Fruit fly (Drosophila melanogaster) whole organism, embryonic: ENCODE data around the gene Sgt1.
A peak's percentile ranks its signal among the peaks of the same experiment; 100 is the strongest.

Experiments used
- CG10366 ChIP-seq: fragments of 200-800 bp; sonication (Bioruptor generic); IDR thresholded peaks from 2 replicates; pipeline ENCODE4 v1.3.6; 2022; ENCODE audit warnings: missing biosample characterization, missing genetic modification characterization
- CG10462 ChIP-seq: fragments of 200-800 bp; sonication (Bioruptor generic); optimal IDR thresholded peaks from 2 replicates; lab custom pipeline; 2016; ENCODE audit warnings: missing biosample characterization, missing genetic modification characterization
- CG10543 ChIP-seq: fragments of 200-800 bp; sonication (Bioruptor generic); optimal IDR thresholded peaks from 3 replicates; lab custom pipeline; 2017; ENCODE audit warnings: missing biosample characterization, mild to moderate bottlenecking, missing genetic modification characterization, moderate library complexity
- CG10565 ChIP-seq: fragments of 200-800 bp; sonication (Bioruptor generic); optimal IDR thresholded peaks from 3 replicates; lab custom pipeline; 2016; ENCODE audit warnings: missing biosample characterization, mild to moderate bottlenecking, missing genetic modification characterization
- CG10654 ChIP-seq: fragments of 200-800 bp; sonication (Bioruptor generic); optimal IDR thresholded peaks from 2 replicates; lab custom pipeline; 2016; ENCODE audit warnings: missing biosample characterization, missing genetic modification characterization
- CG11093 ChIP-seq: fragments of 200-800 bp; sonication (Bioruptor generic); IDR thresholded peaks from 3 replicates; pipeline ENCODE4 v1.3.6; 2022; ENCODE audit warnings: missing biosample characterization, missing genetic modification characterization
- CG12155 ChIP-seq: fragments of 200-800 bp; sonication (Bioruptor generic); optimal IDR thresholded peaks from 3 replicates; lab custom pipeline; 2016; ENCODE audit warnings: missing biosample characterization, missing genetic modification characterization
- CG1529 ChIP-seq: fragments of 200-800 bp; sonication (Bioruptor generic); optimal IDR thresholded peaks from 3 replicates; lab custom pipeline; 2018; ENCODE audit warnings: missing biosample characterization, missing genetic modification characterization
- CG32772 ChIP-seq: fragments of 200-800 bp; sonication (Bioruptor generic); IDR thresholded peaks from 2 replicates; pipeline ENCODE4 v1.3.6; 2022; ENCODE audit warnings: missing biosample characterization, missing genetic modification characterization
- CG34422 ChIP-seq: fragments of 200-800 bp; sonication (Bioruptor generic); IDR thresholded peaks from 3 replicates; pipeline ENCODE4 v1.3.6; 2022; ENCODE audit warnings: missing biosample characterization, missing genetic modification characterization
- CG8089 ChIP-seq: fragments of 200-800 bp; sonication (Bioruptor generic); optimal IDR thresholded peaks from 3 replicates; lab custom pipeline; 2016; ENCODE audit warnings: missing biosample characterization, missing genetic modification characterization
- CG9215 ChIP-seq: fragments of 200-800 bp; sonication (Bioruptor generic); IDR thresholded peaks from 2 replicates; pipeline ENCODE4 v1.3.6; 2022; ENCODE audit warnings: missing biosample characterization, missing genetic modification characterization
- CkIIα-i1 ChIP-seq: fragments of 200-800 bp; sonication (Bioruptor generic); IDR thresholded peaks from 2 replicates; pipeline ENCODE4 v1.3.6; 2022; ENCODE audit warnings: missing biosample characterization, missing genetic modification characterization
- CoRest ChIP-seq: fragments of 200-800 bp; sonication (Bioruptor generic); optimal IDR thresholded peaks from 3 replicates; lab custom pipeline; 2018; ENCODE audit warnings: missing biosample characterization, mild to moderate bottlenecking, missing genetic modification characterization, moderate library complexity
- Deaf1 ChIP-seq: fragments of 200-800 bp; optimal IDR thresholded peaks from 3 replicates; lab custom pipeline; 2019; ENCODE audit warnings: missing biosample characterization, mild to moderate bottlenecking, missing genetic modification characterization, moderate library complexity
- Dll ChIP-seq: fragments of 200-800 bp; sonication (Bioruptor generic); IDR thresholded peaks from 4 replicates; pipeline ENCODE4 v1.3.6; 2022; ENCODE audit warnings: missing biosample characterization, missing genetic modification characterization; ENCODE audit not compliant: partially characterized antibody
- ERR ChIP-seq: fragments of 200-800 bp; sonication (Bioruptor generic); optimal IDR thresholded peaks from 2 replicates; lab custom pipeline; 2016; ENCODE audit warnings: missing biosample characterization, missing genetic modification characterization
- Eip74EF ChIP-seq, 2 experiments: fragments of 200-800 bp in 1 of 2; fragments of >200 bp in 1 of 2; sonication (Bioruptor generic) in 1 of 2; optimal IDR thresholded peaks; 2 replicates each; lab custom pipeline; 2017 to 2019; ENCODE audit warnings: missing biosample characterization in 2 of 2, missing genetic modification characterization in 2 of 2, mild to moderate bottlenecking in 1 of 2, moderate library complexity in 1 of 2
- H15 ChIP-seq: fragments of 200-800 bp; sonication (Bioruptor generic); IDR thresholded peaks from 3 replicates; pipeline ENCODE4 v1.3.6; 2022; ENCODE audit warnings: missing biosample characterization, missing genetic modification characterization
- H2.0 ChIP-seq: fragments of 200-800 bp; sonication (Bioruptor generic); IDR thresholded peaks from 2 replicates; pipeline ENCODE4 v1.3.6; 2022; ENCODE audit warnings: missing biosample characterization, missing genetic modification characterization
- Hey ChIP-seq: fragments of 200-800 bp; sonication (Bioruptor generic); optimal IDR thresholded peaks from 3 replicates; lab custom pipeline; 2018; ENCODE audit warnings: missing biosample characterization, mild to moderate bottlenecking, missing genetic modification characterization
- Kr ChIP-seq: fragments of 200-800 bp; sonication (Bioruptor generic); optimal IDR thresholded peaks from 2 replicates; lab custom pipeline; 2017; ENCODE audit warnings: missing biosample characterization, mild to moderate bottlenecking, missing genetic modification characterization
- MESR4 ChIP-seq: fragments of 200-800 bp; sonication (Bioruptor generic); optimal IDR thresholded peaks from 2 replicates; lab custom pipeline; 2018; ENCODE audit warnings: missing biosample characterization, mild to moderate bottlenecking, missing genetic modification characterization, moderate library complexity
- Med ChIP-seq: fragments of 200-800 bp; sonication (Bioruptor generic); peaks from one replicate; lab custom pipeline; 2016; ENCODE audit warnings: missing biosample characterization, missing genetic modification characterization, mild to moderate bottlenecking, inconsistent platforms, moderate library complexity
- Meics ChIP-seq: fragments of 200-800 bp; sonication (Bioruptor generic); optimal IDR thresholded peaks from 2 replicates; lab custom pipeline; 2017; ENCODE audit warnings: missing biosample characterization, mild to moderate bottlenecking, missing genetic modification characterization
- Nf-YB ChIP-seq: fragments of 200-800 bp; sonication (Bioruptor generic); optimal IDR thresholded peaks from 3 replicates; lab custom pipeline; 2019; ENCODE audit warnings: missing biosample characterization, mild to moderate bottlenecking, missing genetic modification characterization, moderate library complexity
- Scr ChIP-seq: fragments of 200-800 bp; sonication (Bioruptor generic); IDR thresholded peaks from 2 replicates; pipeline ENCODE4 v1.3.6; 2022; ENCODE audit warnings: missing biosample characterization, missing genetic modification characterization; ENCODE audit not compliant: partially characterized antibody
- Side ChIP-seq: fragments of 200-800 bp; sonication (Bioruptor generic); optimal IDR thresholded peaks from 2 replicates; lab custom pipeline; 2016; ENCODE audit warnings: missing biosample characterization, missing genetic modification characterization
- Xbp1 ChIP-seq: fragments of 200-800 bp; sonication (Bioruptor generic); optimal IDR thresholded peaks from 3 replicates; lab custom pipeline; 2016; ENCODE audit warnings: missing biosample characterization, mild to moderate bottlenecking, missing genetic modification characterization
- crp ChIP-seq, 2 experiments: fragments of 200-800 bp; sonication (Bioruptor generic); optimal IDR thresholded peaks; 2 replicates in 1 of 2; 3 replicates in 1 of 2; lab custom pipeline; 2017; ENCODE audit warnings: missing biosample characterization in 2 of 2, missing genetic modification characterization in 2 of 2, mild to moderate bottlenecking in 1 of 2, moderate library complexity in 1 of 2
- dmrt11E ChIP-seq: fragments of 200-800 bp; sonication (Bioruptor generic); optimal IDR thresholded peaks from 3 replicates; lab custom pipeline; 2018; ENCODE audit warnings: missing biosample characterization, mild to moderate bottlenecking, missing genetic modification characterization, moderate library complexity
- fd96Cb ChIP-seq: fragments of 200-800 bp; sonication (Bioruptor generic); optimal IDR thresholded peaks from 2 replicates; lab custom pipeline; 2018; ENCODE audit warnings: missing biosample characterization, mild to moderate bottlenecking, missing genetic modification characterization, moderate library complexity
- ftz-f1 ChIP-seq: fragments of 200-800 bp; sonication (Bioruptor generic); optimal IDR thresholded peaks from 2 replicates; lab custom pipeline; 2016; ENCODE audit warnings: missing biosample characterization, missing genetic modification characterization
- gcm2 ChIP-seq: fragments of 200-800 bp; sonication (Bioruptor generic); optimal IDR thresholded peaks from 2 replicates; lab custom pipeline; 2016; ENCODE audit warnings: missing biosample characterization, missing genetic modification characterization
- gem ChIP-seq: fragments of 200-800 bp; sonication (Bioruptor generic); optimal IDR thresholded peaks from 2 replicates; lab custom pipeline; 2019; ENCODE audit warnings: missing biosample characterization, mild to moderate bottlenecking, missing genetic modification characterization, moderate library complexity
- hkb ChIP-seq, 2 experiments: fragments of 200-800 bp in 1 of 2; fragments of >200 bp in 1 of 2; sonication (Bioruptor generic) in 1 of 2; IDR thresholded peaks in 1 of 2; optimal IDR thresholded peaks in 1 of 2; 2 replicates each; pipeline versions ENCODE4 v1.3.6 to Lab custom; 2017 to 2022; ENCODE audit warnings: missing biosample characterization in 1 of 2, missing genetic modification characterization in 1 of 2
- klu ChIP-seq: fragments of 200-800 bp; sonication (Bioruptor generic); IDR thresholded peaks from 2 replicates; pipeline ENCODE4 v1.3.6; 2022; ENCODE audit warnings: missing biosample characterization, missing genetic modification characterization
- lab ChIP-seq: fragments of 200-800 bp; sonication (Bioruptor generic); optimal IDR thresholded peaks from 3 replicates; lab custom pipeline; 2017; ENCODE audit warnings: missing biosample characterization, missing genetic modification characterization, mild to moderate bottlenecking, moderate library complexity, missing genetic modification reagents
- luna ChIP-seq: fragments of 200-800 bp; sonication (Bioruptor generic); optimal IDR thresholded peaks from 2 replicates; lab custom pipeline; 2016; ENCODE audit warnings: missing biosample characterization, missing genetic modification characterization
- peb ChIP-seq: fragments of 200-800 bp; sonication (Bioruptor generic); IDR thresholded peaks from 2 replicates; pipeline ENCODE4 v1.3.6; 2022; ENCODE audit warnings: missing biosample characterization, missing genetic modification characterization
- phol ChIP-seq: fragments of 200-800 bp; sonication (Bioruptor generic); optimal IDR thresholded peaks from 3 replicates; lab custom pipeline; 2018; ENCODE audit warnings: missing biosample characterization, mild to moderate bottlenecking, missing genetic modification characterization, moderate library complexity
- psq ChIP-seq: fragments of 200-800 bp; sonication (Bioruptor generic); optimal IDR thresholded peaks from 2 replicates; lab custom pipeline; 2017; ENCODE audit warnings: missing biosample characterization, missing genetic modification characterization
- schlank ChIP-seq: fragments of 200-800 bp; sonication (Bioruptor generic); optimal IDR thresholded peaks from 2 replicates; lab custom pipeline; 2018; ENCODE audit warnings: missing biosample characterization, mild to moderate bottlenecking, missing genetic modification characterization
- slbo ChIP-seq: fragments of 200-800 bp; sonication (Bioruptor generic); IDR thresholded peaks from 2 replicates; pipeline ENCODE4 v1.3.6; 2022; ENCODE audit warnings: missing biosample characterization, missing genetic modification characterization
- slou ChIP-seq: fragments of 200-800 bp; sonication (Bioruptor generic); optimal IDR thresholded peaks from 3 replicates; lab custom pipeline; 2016; ENCODE audit warnings: missing biosample characterization, missing genetic modification characterization
- sqz ChIP-seq: fragments of 200-800 bp; sonication (Bioruptor generic); optimal IDR thresholded peaks from 3 replicates; lab custom pipeline; 2018; ENCODE audit warnings: missing biosample characterization, mild to moderate bottlenecking, missing genetic modification characterization
- stwl ChIP-seq: fragments of 200-800 bp; sonication (Bioruptor generic); optimal IDR thresholded peaks from 3 replicates; lab custom pipeline; 2018; ENCODE audit warnings: missing biosample characterization, mild to moderate bottlenecking, missing genetic modification characterization, moderate library complexity
- tap ChIP-seq: fragments of 200-800 bp; optimal IDR thresholded peaks from 3 replicates; lab custom pipeline; 2019; ENCODE audit warnings: missing biosample characterization, mild to moderate bottlenecking, missing genetic modification characterization, moderate library complexity
- unc-4 ChIP-seq: fragments of 200-800 bp; sonication (Bioruptor generic); IDR thresholded peaks from 2 replicates; pipeline ENCODE4 v1.3.6; 2022; ENCODE audit warnings: missing biosample characterization, missing genetic modification characterization; ENCODE audit not compliant: partially characterized antibody
- vfl ChIP-seq: fragments of 200-800 bp; sonication (Bioruptor generic); optimal IDR thresholded peaks from 2 replicates; lab custom pipeline; 2016; ENCODE audit warnings: missing biosample characterization, missing genetic modification characterization

Sgt1 gene

DNA sequence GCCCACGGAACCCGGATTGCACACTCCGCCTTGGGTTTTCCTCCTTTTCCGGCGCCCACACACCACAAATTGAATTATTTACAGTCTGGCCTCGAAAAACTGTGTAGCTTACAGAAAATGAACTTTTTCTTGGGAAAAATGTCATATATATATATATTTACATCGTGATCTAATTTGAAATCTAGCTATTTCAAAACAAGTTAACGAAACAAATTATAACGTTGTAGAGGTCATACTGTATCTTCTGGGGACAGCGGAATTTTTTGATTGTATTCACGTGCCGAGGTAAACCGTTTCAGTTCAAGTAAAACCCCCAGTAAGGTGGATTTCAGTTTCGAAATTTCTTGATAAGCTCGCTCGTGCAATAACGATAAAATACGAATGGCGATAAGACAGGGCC is 49.4 kb upstream of the Sgt1 start (continued):
- TF ChIP-seq CG1529 (GFP tag; lab: Kevin White, UChicago) (no peak), unc-4 (GFP tag; lab: Robert Waterston, UW) (no peak), Kr (GFP tag; lab: Kevin White, UChicago) (no peak), CG11093 (GFP tag; lab: Robert Waterston, UW) (peak; percentile 46; the same call in 2 of the 3 replicates), CG12155 (GFP tag; lab: Kevin White, UChicago) (peak; percentile 50), klu (GFP tag; lab: Robert Waterston, UW) (no peak), slou (GFP tag; lab: Kevin White, UChicago) (no peak), Xbp1 (peak; percentile 42), CG10366 (GFP tag; lab: Robert Waterston, UW) (peak; percentile 78), CG34422 (GFP tag; lab: Robert Waterston, UW) (peak; percentile 54; the same call in 2 of the 3 replicates), CkIIα-i1 (GFP tag; lab: Robert Waterston, UW) (0 out of 2 replicates have a peak, but pooled peaks have one; percentile 50), ERR (GFP tag; lab: Kevin White, UChicago) (no peak), vfl (GFP tag; lab: Kevin White, UChicago) (peak; percentile 10), Side (GFP tag; lab: Kevin White, UChicago) (no peak), sqz (GFP tag; lab: Kevin White, UChicago) (no peak), Deaf1 (tag; lab: Kevin White, UChicago) (no peak), Scr (GFP tag; lab: Robert Waterston, UW) (no peak), CG8089 (GFP tag; lab: Kevin White, UChicago) (no peak), CG10565 (GFP tag; lab: Kevin White, UChicago) (no peak), luna (GFP tag; lab: Kevin White, UChicago) (no peak), schlank (no peak), lab (GFP tag; lab: Kevin White, UChicago) (peak; percentile 74), Meics (GFP tag; lab: Kevin White, UChicago) (peak; percentile 56), stwl (tag; lab: Kevin White, UChicago) (no peak), peb (GFP tag; lab: Robert Waterston, UW) (no peak), Eip74EF (GFP tag; optimal IDR thresholded peaks at IDR 0.05; lab: Kevin White, UChicago) (peak in 1 of 2 experiments; percentile 74), hkb (optimal IDR thresholded peaks at IDR 0.05; lab: Kevin White, UChicago) (no peak), hkb (GFP tag; IDR thresholded peaks at IDR 0.05; lab: Robert Waterston, UW) (peak; percentile 78), gem (tag; lab: Kevin White, UChicago) (peak; percentile 73), CoRest (tag; lab: Kevin White, UChicago) (peak; percentile 0), Med (GFP tag; lab: Kevin White, UChicago) (peak; percentile 83), CG10654 (GFP tag; lab: Kevin White, UChicago) (peak; percentile 34), CG32772 (GFP tag; lab: Robert Waterston, UW) (peak; percentile 64), ftz-f1 (GFP tag; lab: Kevin White, UChicago) (peak; percentile 1), dmrt11E (no peak), H2.0 (GFP tag; lab: Robert Waterston, UW) (peak; percentile 40; the same call in 1 of the 2 replicates), gcm2 (no peak), CG10543 (GFP tag; lab: Kevin White, UChicago) (peak; percentile 1), H15 (peak; percentile 59; the same call in 1 of the 3 replicates), phol (peak; percentile 9), Nf-YB (no peak), MESR4 (GFP tag; lab: Kevin White, UChicago) (no peak), CG9215 (GFP tag; lab: Robert Waterston, UW) (peak; percentile 21; the same call in 1 of the 2 replicates), CG10462 (GFP tag; lab: Kevin White, UChicago) (no peak), crp (GFP tag; optimal IDR thresholded peaks at IDR 0.05; lab: Kevin White, UChicago) (no peak), Dll (GFP tag; lab: Robert Waterston, UW) (no peak), fd96Cb (tag; lab: Kevin White, UChicago) (peak; percentile 44), Hey (no peak), psq (no peak), slbo (GFP tag; lab: Robert Waterston, UW) (peak; percentile 82), tap (tag; lab: Kevin White, UChicago) (peak; percentile 35)
